Fruit fly (Drosophila melanogaster) whole organism, adult: ENCODE measurements around the gene mei-217.

Experiments
- CG1620 ChIP-seq: fragments of 200-800 bp; sonication (Bioruptor generic); optimal IDR thresholded peaks from 2 replicates; lab custom pipeline; 2016; ENCODE audit warnings: missing biosample characterization, missing genetic modification characterization
- CG33017 ChIP-seq: fragments of 200-800 bp; sonication (Bioruptor generic); optimal IDR thresholded peaks from 2 replicates; lab custom pipeline; 2018; ENCODE audit warnings: missing biosample characterization, mild to moderate bottlenecking, missing genetic modification characterization, moderate library complexity
- CG5204 ChIP-seq: fragments of 200-800 bp; sonication (Bioruptor generic); optimal IDR thresholded peaks from 2 replicates; lab custom pipeline; 2016; ENCODE audit warnings: missing biosample characterization, missing genetic modification characterization
- Clk ChIP-seq: fragments of 200-800 bp; sonication (Bioruptor generic); optimal IDR thresholded peaks from 2 replicates; lab custom pipeline; 2017; ENCODE audit warnings: missing biosample characterization, missing genetic modification characterization
- Crg-1 ChIP-seq: fragments of 200-800 bp; sonication (Bioruptor generic); optimal IDR thresholded peaks from 2 replicates; lab custom pipeline; 2016; ENCODE audit warnings: missing biosample characterization, missing genetic modification characterization
- Hr96 ChIP-seq: fragments of 200-800 bp; sonication (Bioruptor generic); optimal IDR thresholded peaks from 2 replicates; lab custom pipeline; 2016; ENCODE audit warnings: missing biosample characterization, missing genetic modification characterization
- Mnt ChIP-seq: fragments of 200-800 bp; sonication (Bioruptor generic); optimal IDR thresholded peaks from 2 replicates; lab custom pipeline; 2016; ENCODE audit warnings: missing biosample characterization, mild to moderate bottlenecking, missing genetic modification characterization
- cnc ChIP-seq, 2 experiments: fragments of >200 bp; optimal IDR thresholded peaks; 2 replicates each; lab custom pipeline; 2017
- kay ChIP-seq: fragments of 200-800 bp; sonication (Bioruptor generic); peaks from one replicate; lab custom pipeline; 2016; ENCODE audit warnings: missing biosample characterization, missing genetic modification characterization, borderline replicate concordance
- ovo ChIP-seq: fragments of 200-800 bp; sonication (Bioruptor generic); optimal IDR thresholded peaks from 2 replicates; lab custom pipeline; 2016; ENCODE audit warnings: missing biosample characterization, missing genetic modification characterization
- pad ChIP-seq: fragments of 200-800 bp; sonication (Bioruptor generic); optimal IDR thresholded peaks from 3 replicates; lab custom pipeline; 2017; ENCODE audit warnings: missing biosample characterization, missing genetic modification characterization, mild to moderate bottlenecking, moderate library complexity, missing genetic modification reagents
- toe ChIP-seq: fragments of 200-800 bp; sonication (Bioruptor generic); optimal IDR thresholded peaks from 2 replicates; lab custom pipeline; 2016; ENCODE audit warnings: missing biosample characterization, missing genetic modification characterization

- TF ChIP-seq Crg-1 (GFP tag; lab: Kevin White, UChicago) (peak; percentile 96), kay (GFP tag; lab: Kevin White, UChicago) (no peak), pad (GFP tag; lab: Kevin White, UChicago) (peak; percentile 86), ovo (GFP tag; lab: Kevin White, UChicago) (peak; percentile 95), CG1620 (GFP tag; lab: Kevin White, UChicago) (peak; percentile 97), Mnt (GFP tag; lab: Kevin White, UChicago) (peak; percentile 99), CG5204 (GFP tag; lab: Kevin White, UChicago) (peak; percentile 73), Hr96 (peak; percentile 95), toe (peak; percentile 77), CG33017 (tag; lab: Kevin White, UChicago) (peak; percentile 6), Clk (GFP tag; lab: Kevin White, UChicago) (peak; percentile 58), cnc (optimal IDR thresholded peaks at IDR 0.05; lab: Kevin White, UChicago) (no peak)
Measured at dm6 chrX:17147983-17148637, 5.3 kb upstream of the mei-217 start, which contains the start of gene RpS5a.
